Fruit fly (Drosophila melanogaster): ENCODE results near the gene CG15423.

CG15423 gene

DNA sequence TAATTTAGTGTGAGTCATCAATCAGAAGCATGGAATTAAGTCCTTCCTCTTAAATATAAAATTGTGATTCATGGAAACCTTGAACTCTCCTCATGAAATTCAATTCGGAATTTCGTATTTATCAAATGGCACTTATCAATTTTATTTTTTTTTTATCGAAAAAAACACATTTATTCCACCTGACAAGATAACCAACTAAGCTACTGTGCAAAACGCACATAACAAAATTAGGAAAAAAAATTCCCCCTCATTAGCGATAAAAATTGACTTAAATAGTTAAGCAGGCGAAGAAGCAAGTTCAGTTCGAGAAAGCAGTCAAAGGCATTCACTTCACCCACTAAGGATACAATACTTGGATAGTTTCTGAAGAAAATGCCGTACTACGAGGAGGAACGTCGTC lies at the start of gene CG15423:
Gene CG15423, plus strand, starts transcription at position 301 of the 400 bp plus-strand sequence.
- TF ChIP-seq CG6276 (GFP tag; optimal IDR thresholded peaks at IDR 0.05) (no peak), pdm3 (GFP tag; optimal IDR thresholded peaks at IDR 0.05) (no peak), Hr38 (GFP tag; optimal IDR thresholded peaks at IDR 0.05) (no peak), CG6792 (GFP tag; optimal IDR thresholded peaks at IDR 0.05) (no peak), Sox102F (GFP tag; optimal IDR thresholded peaks at IDR 0.05) (no peak), CG11902 (GFP tag; optimal IDR thresholded peaks at IDR 0.05) (no peak), CG31627 (GFP tag; optimal IDR thresholded peaks at IDR 0.05) (no peak), CG6808 (GFP tag; optimal IDR thresholded peaks at IDR 0.05) (no peak), achi (GFP tag; optimal IDR thresholded peaks at IDR 0.05) (no peak), CG16779 (tag; optimal IDR thresholded peaks at IDR 0.05) (no peak), topi (GFP tag; optimal IDR thresholded peaks at IDR 0.05) (no peak)

DNA sequence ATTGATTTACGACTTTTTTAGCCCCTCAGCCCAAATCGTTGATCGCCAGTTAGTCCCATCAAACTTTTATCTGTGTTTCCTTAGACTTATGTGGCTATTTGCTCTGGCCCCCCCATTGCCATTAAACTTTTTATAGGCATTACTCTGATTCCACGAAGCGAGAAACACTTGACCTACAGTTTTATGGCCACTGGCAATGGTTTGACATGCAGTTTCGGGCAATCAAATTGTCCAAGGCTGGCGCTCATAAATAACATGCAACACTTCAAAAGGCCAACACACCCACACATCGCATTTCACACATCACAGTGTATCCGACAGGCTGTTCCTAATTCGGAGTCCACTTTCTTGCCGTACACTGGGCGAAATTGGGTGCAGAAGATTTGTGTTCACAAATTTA lies 37.5 kb upstream of the CG15423 start:
- TF ChIP-seq CG34406 (GFP tag; optimal IDR thresholded peaks at IDR 0.05) (no peak), Lpt (GFP tag; optimal IDR thresholded peaks at IDR 0.05) (no peak), CG11294 (GFP tag; IDR thresholded peaks at IDR 0.05) (no peak), CG4318 (GFP tag; optimal IDR thresholded peaks at IDR 0.05) (no peak), fd59A (GFP tag; optimal IDR thresholded peaks at IDR 0.05) (no peak), Sox15 (GFP tag; optimal IDR thresholded peaks at IDR 0.05) (no peak), CG1621 (tag; optimal IDR thresholded peaks at IDR 0.05) (no peak), CG7368 (GFP tag; optimal IDR thresholded peaks at IDR 0.05) (no peak), CG10631 (GFP tag; optimal IDR thresholded peaks at IDR 0.05) (no peak), CG8319 (GFP tag; optimal IDR thresholded peaks at IDR 0.05) (no peak), svp (GFP tag) (no peak)

DNA sequence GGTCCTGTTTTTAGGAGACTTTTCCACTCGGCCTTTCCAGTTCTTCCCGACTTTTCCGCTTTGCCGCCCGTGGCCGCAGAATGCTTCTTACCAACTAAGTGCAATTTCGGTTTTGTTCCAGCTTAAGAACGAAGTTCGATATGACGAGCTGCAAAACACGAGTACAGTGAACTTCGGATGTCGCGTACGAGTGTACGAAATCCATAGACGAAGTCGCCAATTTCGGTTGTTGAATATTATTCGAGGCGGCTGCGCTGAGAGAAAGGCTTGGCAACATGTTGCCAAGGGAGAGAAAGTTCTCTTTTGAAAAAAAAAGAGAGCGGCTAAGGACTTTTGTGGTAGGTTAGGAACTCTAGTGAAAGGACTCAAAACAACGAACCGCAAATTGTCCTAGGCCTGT lies 14.2 kb upstream of the CG15423 start, which contains the start of gene fred:
Gene fred, minus strand, starts transcription at position 76 of the 400 bp plus-strand sequence.
- no peak for TF ChIP-seq cyc (GFP tag; optimal IDR thresholded peaks at IDR 0.05)
- no peak for TF ChIP-seq Gug (GFP tag; IDR thresholded peaks at IDR 0.05)
- no peak for TF ChIP-seq acj6 (GFP tag; optimal IDR thresholded peaks at IDR 0.05)
- no peak for TF ChIP-seq CG1621 (tag; optimal IDR thresholded peaks at IDR 0.05)
- no peak for TF ChIP-seq Eip75B (GFP tag; optimal IDR thresholded peaks at IDR 0.05)

DNA sequence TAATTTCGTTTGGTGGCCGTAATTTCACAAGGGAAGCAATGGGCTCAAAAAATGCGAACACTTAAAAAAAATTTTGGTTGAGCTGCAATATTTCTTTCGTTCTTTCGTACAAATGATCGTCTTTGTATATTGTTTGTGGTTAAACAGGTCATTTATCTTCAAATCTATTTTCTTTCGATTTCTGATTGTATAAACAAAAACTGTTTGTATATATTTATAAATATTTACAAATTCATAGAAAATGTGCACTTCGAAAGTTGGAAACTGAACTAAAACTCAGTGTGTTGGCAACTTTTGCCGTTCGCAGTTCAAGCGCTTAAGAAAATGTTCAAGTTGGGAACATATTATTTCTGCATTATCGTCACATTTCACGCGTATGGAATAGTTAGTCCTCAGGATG lies 6.1 kb upstream of the CG15423 start, which contains the start of gene CG43797:
Gene CG43797, plus strand, starts transcription at position 301 of the 400 bp plus-strand sequence.
- TF ChIP-seq CG6163 (GFP tag; IDR thresholded peaks at IDR 0.05), result no peak
- no peak for TF ChIP-seq Sox102F (GFP tag; optimal IDR thresholded peaks at IDR 0.05)
- no peak for TF ChIP-seq CG7368 (GFP tag; optimal IDR thresholded peaks at IDR 0.05)
- no peak for TF ChIP-seq CG6854 (GFP tag; optimal IDR thresholded peaks at IDR 0.05)
- no peak for TF ChIP-seq Eip93F (GFP tag; optimal IDR thresholded peaks at IDR 0.05)
- no peak for TF ChIP-seq dac (GFP tag; optimal IDR thresholded peaks at IDR 0.05)
- TF ChIP-seq Eip78C (GFP tag), result no peak
- no peak for TF ChIP-seq lz (GFP tag; optimal IDR thresholded peaks at IDR 0.05)
- TF ChIP-seq Met (GFP tag; optimal IDR thresholded peaks at IDR 0.05), result no peak
- TF ChIP-seq salr (GFP tag; optimal IDR thresholded peaks at IDR 0.05), result no peak
- TF ChIP-seq pdm3 (GFP tag; optimal IDR thresholded peaks at IDR 0.05), result no peak
- TF ChIP-seq CG9139 (GFP tag; optimal IDR thresholded peaks at IDR 0.05), result no peak
- TF ChIP-seq vri (GFP tag; optimal IDR thresholded peaks at IDR 0.05), result no peak
- TF ChIP-seq CG16779 (tag; optimal IDR thresholded peaks at IDR 0.05), result no peak
- TF ChIP-seq Sox14 (GFP tag; optimal IDR thresholded peaks at IDR 0.05), result no peak

DNA sequence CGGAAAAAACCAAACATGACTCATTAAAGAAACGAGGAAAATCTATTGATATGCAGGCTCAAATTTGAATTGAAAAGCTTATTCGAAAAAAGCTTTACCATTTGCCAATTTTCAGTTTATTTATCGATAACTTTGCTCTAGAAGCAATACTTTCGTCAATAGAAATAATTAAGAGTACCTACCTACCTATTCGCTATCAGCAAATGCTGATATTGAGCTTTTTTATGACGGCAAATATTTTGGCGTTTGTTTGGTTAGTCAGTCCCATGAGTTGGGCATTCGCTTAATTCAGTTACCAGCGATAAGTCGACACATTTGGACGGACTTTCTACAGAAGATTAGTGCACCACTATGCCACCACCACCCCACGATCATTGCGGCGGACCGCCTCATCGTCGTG lies 2.1 kb upstream of the CG15423 start, which contains the start of gene CG34176:
Gene CG34176, plus strand, starts transcription at position 301 of the 400 bp plus-strand sequence.
- TF ChIP-seq CG31627 (GFP tag; optimal IDR thresholded peaks at IDR 0.05) (no peak), CG9139 (GFP tag; optimal IDR thresholded peaks at IDR 0.05) (no peak), dsx (GFP tag; optimal IDR thresholded peaks at IDR 0.05; ENCODE audit: poor library complexity, severe bottlenecking) (no peak), CG34406 (GFP tag; optimal IDR thresholded peaks at IDR 0.05) (no peak), Sox15 (GFP tag; optimal IDR thresholded peaks at IDR 0.05) (no peak), CG8319 (GFP tag; optimal IDR thresholded peaks at IDR 0.05) (no peak), CG8632 (GFP tag; optimal IDR thresholded peaks at IDR 0.05) (no peak), OdsH (GFP tag; optimal IDR thresholded peaks at IDR 0.05) (no peak), achi (GFP tag; optimal IDR thresholded peaks at IDR 0.05) (no peak), svp (GFP tag) (no peak), Hr39 (GFP tag; optimal IDR thresholded peaks at IDR 0.05) (no peak), dac (GFP tag; optimal IDR thresholded peaks at IDR 0.05) (no peak), Ets21C (GFP tag; optimal IDR thresholded peaks at IDR 0.05) (no peak), salr (GFP tag; optimal IDR thresholded peaks at IDR 0.05) (no peak), topi (GFP tag; optimal IDR thresholded peaks at IDR 0.05) (no peak), CG3919 (GFP tag; optimal IDR thresholded peaks at IDR 0.05) (no peak), net (GFP tag; optimal IDR thresholded peaks at IDR 0.05) (no peak)

Data from whole organism, prepupa.